Fruit fly (Drosophila melanogaster) whole organism, embryonic: Measurements from ENCODE around the gene CG14131.
A peak's percentile ranks its signal among the peaks of the same experiment; 100 is the strongest.

ENCODE experiments used
- Antp ChIP-seq: fragments of 200-800 bp; sonication (Bioruptor generic); optimal IDR thresholded peaks from 3 replicates; lab custom pipeline; 2016; ENCODE audit warnings: missing biosample characterization, missing genetic modification characterization
- BtbVII ChIP-seq: fragments of 200-800 bp; sonication (Bioruptor generic); optimal IDR thresholded peaks from 3 replicates; lab custom pipeline; 2017; ENCODE audit warnings: missing biosample characterization, mild to moderate bottlenecking, missing genetic modification characterization
- CG11247 ChIP-seq: fragments of 200-800 bp; sonication (Bioruptor generic); IDR thresholded peaks from 2 replicates; pipeline ENCODE4 v1.3.6; 2022; ENCODE audit warnings: missing biosample characterization, missing genetic modification characterization
- CG12104 ChIP-seq: fragments of 200-800 bp; sonication (Bioruptor generic); optimal IDR thresholded peaks from 3 replicates; lab custom pipeline; 2016; ENCODE audit warnings: missing biosample characterization, missing genetic modification characterization
- CG12391 ChIP-seq: fragments of 200-800 bp; sonication (Bioruptor generic); optimal IDR thresholded peaks from 3 replicates; lab custom pipeline; 2018; ENCODE audit warnings: missing biosample characterization, mild to moderate bottlenecking, missing genetic modification characterization, moderate library complexity
- CG14441 ChIP-seq: fragments of 200-800 bp; sonication (Bioruptor generic); IDR thresholded peaks from 2 replicates; pipeline ENCODE4 v1.3.6; 2022; ENCODE audit warnings: missing biosample characterization, missing genetic modification characterization
- CG1602 ChIP-seq: fragments of 200-800 bp; sonication (Bioruptor generic); optimal IDR thresholded peaks from 3 replicates; lab custom pipeline; 2016; ENCODE audit warnings: missing biosample characterization, missing genetic modification characterization
- CG17385 ChIP-seq: fragments of 200-800 bp; sonication (Bioruptor generic); optimal IDR thresholded peaks from 3 replicates; lab custom pipeline; 2018; ENCODE audit warnings: missing biosample characterization, mild to moderate bottlenecking, missing genetic modification characterization
- CG17612 ChIP-seq: fragments of 200-800 bp; sonication (Bioruptor generic); IDR thresholded peaks from 2 replicates; pipeline ENCODE4 v1.3.6; 2022; ENCODE audit warnings: missing biosample characterization, missing genetic modification characterization
- CG17829 ChIP-seq: fragments of 200-800 bp; optimal IDR thresholded peaks from 2 replicates; lab custom pipeline; 2019; ENCODE audit warnings: missing biosample characterization, mild to moderate bottlenecking, missing genetic modification characterization, moderate library complexity
- CG2199 ChIP-seq: fragments of 200-800 bp; sonication (Bioruptor generic); IDR thresholded peaks from 3 replicates; pipeline ENCODE4 v1.3.6; 2022; ENCODE audit warnings: missing biosample characterization, missing genetic modification characterization
- CG2875 ChIP-seq: fragments of 200-800 bp; sonication (Bioruptor generic); optimal IDR thresholded peaks from 2 replicates; lab custom pipeline; 2017; ENCODE audit warnings: missing biosample characterization, mild to moderate bottlenecking, missing genetic modification characterization, missing genetic modification reagents
- CG3163 ChIP-seq: fragments of 200-800 bp; sonication (Bioruptor generic); optimal IDR thresholded peaks from 3 replicates; lab custom pipeline; 2016; ENCODE audit warnings: missing biosample characterization, missing genetic modification characterization
- CG32767 ChIP-seq: fragments of 200-800 bp; sonication (Bioruptor generic); IDR thresholded peaks from 2 replicates; pipeline ENCODE4 v1.3.6; 2022; ENCODE audit warnings: missing biosample characterization, missing genetic modification characterization
- CG6689 ChIP-seq: fragments of 200-800 bp; sonication (Bioruptor generic); IDR thresholded peaks from 2 replicates; pipeline ENCODE4 v1.3.6; 2022; ENCODE audit warnings: missing biosample characterization, missing genetic modification characterization
- CG7839 ChIP-seq: fragments of 200-800 bp; sonication (Bioruptor generic); optimal IDR thresholded peaks from 3 replicates; lab custom pipeline; 2018; ENCODE audit warnings: missing biosample characterization, mild to moderate bottlenecking, missing genetic modification characterization, moderate library complexity
- CG7987 ChIP-seq: fragments of 200-800 bp; sonication (Bioruptor generic); optimal IDR thresholded peaks from 2 replicates; lab custom pipeline; 2018; ENCODE audit warnings: missing biosample characterization, mild to moderate bottlenecking, missing genetic modification characterization, moderate library complexity
- CG8281 ChIP-seq: fragments of 200-800 bp; sonication (Bioruptor generic); optimal IDR thresholded peaks from 2 replicates; lab custom pipeline; 2018; ENCODE audit warnings: missing biosample characterization, mild to moderate bottlenecking, missing genetic modification characterization, moderate library complexity
- CG8388 ChIP-seq: fragments of 200-800 bp; sonication (Bioruptor generic); optimal IDR thresholded peaks from 2 replicates; lab custom pipeline; 2019; ENCODE audit warnings: missing biosample characterization, mild to moderate bottlenecking, missing genetic modification characterization, moderate library complexity
- CG9437 ChIP-seq: fragments of 200-800 bp; sonication (Bioruptor generic); optimal IDR thresholded peaks from 2 replicates; lab custom pipeline; 2018; ENCODE audit warnings: missing biosample characterization, mild to moderate bottlenecking, missing genetic modification characterization
- CG9797 ChIP-seq: fragments of 200-800 bp; sonication (Bioruptor generic); optimal IDR thresholded peaks from 3 replicates; lab custom pipeline; 2018; ENCODE audit warnings: missing biosample characterization, mild to moderate bottlenecking, missing genetic modification characterization
- CG9932 ChIP-seq: fragments of 200-800 bp; sonication (Bioruptor generic); IDR thresholded peaks from 2 replicates; pipeline ENCODE4 v1.3.6; 2022; ENCODE audit warnings: missing biosample characterization, missing genetic modification characterization
- D19A ChIP-seq: fragments of 200-800 bp; optimal IDR thresholded peaks from 3 replicates; lab custom pipeline; 2019; ENCODE audit warnings: missing biosample characterization, mild to moderate bottlenecking, missing genetic modification characterization, moderate library complexity
- Dad ChIP-seq: fragments of 200-800 bp; sonication (Bioruptor generic); optimal IDR thresholded peaks from 3 replicates; lab custom pipeline; 2016; ENCODE audit warnings: missing biosample characterization, missing genetic modification characterization
- Dip2 ChIP-seq: fragments of 200-800 bp; sonication (Bioruptor generic); IDR thresholded peaks from 2 replicates; pipeline ENCODE4 v1.3.6; 2022; ENCODE audit warnings: missing biosample characterization, missing genetic modification characterization
- Dll ChIP-seq: fragments of 200-800 bp; sonication (Bioruptor generic); IDR thresholded peaks from 4 replicates; pipeline ENCODE4 v1.3.6; 2022; ENCODE audit warnings: missing biosample characterization, missing genetic modification characterization; ENCODE audit not compliant: partially characterized antibody
- Eip74EF ChIP-seq, 2 experiments: fragments of 200-800 bp in 1 of 2; fragments of >200 bp in 1 of 2; sonication (Bioruptor generic) in 1 of 2; optimal IDR thresholded peaks; 2 replicates each; lab custom pipeline; 2017 to 2019; ENCODE audit warnings: missing biosample characterization in 2 of 2, missing genetic modification characterization in 2 of 2, mild to moderate bottlenecking in 1 of 2, moderate library complexity in 1 of 2
- Gug ChIP-seq: fragments of 200-800 bp; sonication (Bioruptor generic); IDR thresholded peaks from 4 replicates; pipeline ENCODE4 v1.3.6; 2022; ENCODE audit warnings: missing biosample characterization, missing genetic modification characterization
- Hand ChIP-seq: fragments of 200-800 bp; sonication (Bioruptor generic); optimal IDR thresholded peaks from 2 replicates; lab custom pipeline; 2017; ENCODE audit warnings: mild to moderate bottlenecking, missing biosample characterization, missing genetic modification reagents, missing genetic modification characterization
- Hmr ChIP-seq: fragments of 200-800 bp; sonication (Bioruptor generic); optimal IDR thresholded peaks from 3 replicates; lab custom pipeline; 2017; ENCODE audit warnings: mild to moderate bottlenecking, missing biosample characterization, missing genetic modification reagents, missing genetic modification characterization
- MBD-R2 ChIP-seq: fragments of 200-800 bp; sonication (Bioruptor generic); IDR thresholded peaks from 2 replicates; pipeline ENCODE4 v1.3.6; 2022; ENCODE audit warnings: missing biosample characterization, missing genetic modification characterization
- MESR4 ChIP-seq: fragments of 200-800 bp; sonication (Bioruptor generic); optimal IDR thresholded peaks from 2 replicates; lab custom pipeline; 2018; ENCODE audit warnings: missing biosample characterization, mild to moderate bottlenecking, missing genetic modification characterization, moderate library complexity
- Oli ChIP-seq: fragments of 200-800 bp; sonication (Bioruptor generic); optimal IDR thresholded peaks from 2 replicates; lab custom pipeline; 2018; ENCODE audit warnings: missing biosample characterization, mild to moderate bottlenecking, missing genetic modification characterization, moderate library complexity
- PHDP ChIP-seq: fragments of 200-800 bp; sonication (Bioruptor generic); optimal IDR thresholded peaks from 3 replicates; lab custom pipeline; 2018; ENCODE audit warnings: missing biosample characterization, mild to moderate bottlenecking, missing genetic modification characterization, moderate library complexity
- Usf ChIP-seq: fragments of 200-800 bp; sonication (Bioruptor generic); optimal IDR thresholded peaks from 2 replicates; lab custom pipeline; 2017; ENCODE audit warnings: missing genotype, missing biosample characterization, missing genetic modification characterization
- chif ChIP-seq, 2 experiments: fragments of 200-800 bp; sonication (Bioruptor generic); optimal IDR thresholded peaks; 3 replicates each; lab custom pipeline; 2016; ENCODE audit warnings: missing biosample characterization in 2 of 2, missing genetic modification characterization in 2 of 2
- cwo ChIP-seq: fragments of 200-800 bp; sonication (Bioruptor generic); optimal IDR thresholded peaks from 3 replicates; lab custom pipeline; 2017; ENCODE audit warnings: missing biosample characterization, missing genetic modification characterization, mild to moderate bottlenecking, moderate library complexity, missing genetic modification reagents
- fd3F ChIP-seq: fragments of 200-800 bp; sonication (Bioruptor generic); optimal IDR thresholded peaks from 2 replicates; lab custom pipeline; 2018; ENCODE audit warnings: missing biosample characterization, mild to moderate bottlenecking, missing genetic modification characterization, moderate library complexity
- gce ChIP-seq: fragments of 200-800 bp; sonication (Bioruptor generic); IDR thresholded peaks from 3 replicates; pipeline ENCODE4 v1.3.6; 2022; ENCODE audit warnings: missing biosample characterization, missing genetic modification characterization
- gsb-n ChIP-seq: fragments of 200-800 bp; sonication (Bioruptor generic); optimal IDR thresholded peaks from 3 replicates; lab custom pipeline; 2018; ENCODE audit warnings: missing biosample characterization, mild to moderate bottlenecking, missing genetic modification characterization
- her ChIP-seq: fragments of 200-800 bp; sonication (Bioruptor generic); optimal IDR thresholded peaks from 2 replicates; lab custom pipeline; 2016; ENCODE audit warnings: missing biosample characterization, missing genetic modification characterization
- ranshi ChIP-seq: fragments of 200-800 bp; sonication (Bioruptor generic); IDR thresholded peaks from 2 replicates; pipeline ENCODE4 v1.3.6; 2022; ENCODE audit warnings: missing biosample characterization, missing genetic modification characterization
- row ChIP-seq: fragments of 200-800 bp; sonication (Bioruptor generic); IDR thresholded peaks from 3 replicates; pipeline ENCODE4 v1.3.6; 2022; ENCODE audit warnings: missing biosample characterization, missing genetic modification characterization
- salm ChIP-seq: fragments of 200-800 bp; sonication (Bioruptor generic); optimal IDR thresholded peaks from 2 replicates; lab custom pipeline; 2018; ENCODE audit warnings: missing biosample characterization, mild to moderate bottlenecking, missing genetic modification characterization
- sisA ChIP-seq: fragments of 200-800 bp; sonication (Bioruptor generic); IDR thresholded peaks from 2 replicates; pipeline ENCODE4 v1.3.6; 2022; ENCODE audit warnings: missing biosample characterization, missing genetic modification characterization
- unpg ChIP-seq: fragments of 200-800 bp; sonication (Bioruptor generic); optimal IDR thresholded peaks from 3 replicates; lab custom pipeline; 2018; ENCODE audit warnings: missing biosample characterization, mild to moderate bottlenecking, missing genetic modification characterization, moderate library complexity
- vvl ChIP-seq: fragments of 200-800 bp; sonication (Bioruptor generic); IDR thresholded peaks from 2 replicates; pipeline ENCODE4 v1.3.6; 2022; ENCODE audit warnings: missing biosample characterization, missing genetic modification characterization
- zfh1 ChIP-seq: fragments of 200-800 bp; sonication (Bioruptor generic); IDR thresholded peaks from 3 replicates; pipeline ENCODE4 v1.3.6; 2022; ENCODE audit warnings: missing biosample characterization, missing genetic modification characterization

The CG14131 gene

dm6 chr3L:11819639-11820456 lies 43.0 kb downstream of the CG14131 start (continued):
- no peak for TF ChIP-seq salm (tag; lab: Kevin White, UChicago)
- TF ChIP-seq CG17829: peak; percentile 53
- TF ChIP-seq CG32767: 0 out of 2 replicates have a peak, but pooled peaks have one; percentile 32
- TF ChIP-seq sisA (GFP tag; lab: Robert Waterston, UW): no peak
- TF ChIP-seq row (GFP tag; lab: Robert Waterston, UW): peak; percentile 78
- TF ChIP-seq unpg: peak; percentile 43
- peak; percentile 44 for TF ChIP-seq PHDP (tag; lab: Kevin White, UChicago)
- TF ChIP-seq vvl: peak; percentile 83
- TF ChIP-seq D19A (tag; lab: Kevin White, UChicago): no peak
- peak; percentile 60; the same call in 1 of the 4 replicates for TF ChIP-seq Dll (GFP tag; lab: Robert Waterston, UW)
- peak; percentile 58; the same call in 1 of the 3 replicates for TF ChIP-seq gce (GFP tag; lab: Robert Waterston, UW)
- peak; percentile 16 for TF ChIP-seq fd3F (GFP tag; lab: Kevin White, UChicago)
- TF ChIP-seq CG2875 (GFP tag; lab: Kevin White, UChicago): no peak
- TF ChIP-seq CG6689 (GFP tag; lab: Robert Waterston, UW): no peak
- peak; percentile 14 for TF ChIP-seq MESR4 (GFP tag; lab: Kevin White, UChicago)
- no peak for TF ChIP-seq CG12104 (GFP tag; lab: Kevin White, UChicago)
- TF ChIP-seq Usf (GFP tag; lab: Kevin White, UChicago): no peak
- peak; percentile 86 for TF ChIP-seq BtbVII (GFP tag; lab: Kevin White, UChicago)
- peak; percentile 25 for TF ChIP-seq Hand
- TF ChIP-seq CG14441 (GFP tag; lab: Robert Waterston, UW): peak; percentile 58; the same call in 1 of the 2 replicates
- TF ChIP-seq Oli: peak; percentile 17
- no peak for TF ChIP-seq gsb-n (tag; lab: Kevin White, UChicago)
- TF ChIP-seq CG9932 (GFP tag; lab: Robert Waterston, UW): peak; percentile 55
- peak; percentile 29 for TF ChIP-seq Hmr (GFP tag; lab: Kevin White, UChicago)
- peak; percentile 38; the same call in 1 of the 2 replicates for TF ChIP-seq ranshi (GFP tag; lab: Robert Waterston, UW)
- 0 out of 2 replicates have a peak, but pooled peaks have one; percentile 32 for TF ChIP-seq CG11247
- TF ChIP-seq CG9797 (GFP tag; lab: Kevin White, UChicago): no peak
- peak; percentile 11 for TF ChIP-seq CG1602 (GFP tag; lab: Kevin White, UChicago)
- TF ChIP-seq CG17385 (GFP tag; lab: Kevin White, UChicago): peak; percentile 29
- peak; percentile 77 for TF ChIP-seq CG3163 (GFP tag; lab: Kevin White, UChicago)
- TF ChIP-seq CG17612 (GFP tag; lab: Robert Waterston, UW): no peak
- peak; percentile 59 for TF ChIP-seq CG7839 (tag; lab: Kevin White, UChicago)
- TF ChIP-seq cwo (GFP tag; lab: Kevin White, UChicago): peak; percentile 86
- TF ChIP-seq Antp (GFP tag; lab: Kevin White, UChicago): peak; percentile 15
- TF ChIP-seq CG7987 (GFP tag; lab: Kevin White, UChicago): peak; percentile 3
- no peak for TF ChIP-seq Dad (GFP tag; lab: Kevin White, UChicago)
- peak; percentile 74; the same call in 2 of the 3 replicates for TF ChIP-seq CG2199 (GFP tag; lab: Robert Waterston, UW)
- peak; percentile 40; the same call in 1 of the 3 replicates for TF ChIP-seq zfh1 (GFP tag; lab: Robert Waterston, UW)
- peak; percentile 40 for TF ChIP-seq MBD-R2
- TF ChIP-seq Gug (GFP tag; lab: Robert Waterston, UW): peak; percentile 29; the same call in 1 of the 4 replicates
- TF ChIP-seq her (GFP tag; lab: Kevin White, UChicago): peak; percentile 21
- TF ChIP-seq CG12391 (tag; lab: Kevin White, UChicago): peak; percentile 51
- TF ChIP-seq CG8281: no peak
- peak in 1 of 2 experiments; percentile 12 for TF ChIP-seq chif (GFP tag; optimal IDR thresholded peaks at IDR 0.05; lab: Kevin White, UChicago)
- no peak for TF ChIP-seq Dip2 (GFP tag; lab: Robert Waterston, UW)
- peak; percentile 100 for TF ChIP-seq CG8388 (GFP tag; lab: Kevin White, UChicago)
- peak in 1 of 2 experiments; percentile 47 for TF ChIP-seq Eip74EF (GFP tag; optimal IDR thresholded peaks at IDR 0.05; lab: Kevin White, UChicago)
- TF ChIP-seq CG9437 (GFP tag; lab: Kevin White, UChicago): peak; percentile 13
